Worm (Caenorhabditis elegans): ENCODE data around the gene gcy-11.

gcy-11 gene

DNA sequence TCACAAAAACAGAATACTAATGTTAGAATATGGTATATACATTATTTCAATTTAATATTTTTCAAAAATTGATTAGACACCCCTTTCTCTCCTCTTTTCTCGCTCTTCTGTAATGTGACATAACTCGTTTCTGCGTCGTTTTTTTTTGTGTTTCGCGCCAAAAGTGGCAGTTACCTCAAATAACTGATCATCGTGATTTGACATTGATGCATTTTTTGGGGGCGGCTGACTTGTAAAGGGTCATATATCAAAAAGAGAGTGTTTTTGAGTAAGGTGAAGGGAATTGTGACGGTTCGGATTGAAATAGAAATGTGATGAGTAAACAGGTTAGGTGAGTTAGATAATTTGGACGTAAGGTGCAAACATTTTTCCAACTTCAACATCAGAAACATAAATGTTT lies 57.4 kb downstream of the gcy-11 start (continued):
- TF ChIP-seq isw-1 (GFP tag; IDR thresholded peaks at IDR 0.05) (no peak), swsn-7 (tag; optimal IDR thresholded peaks at IDR 0.05) (no peak), pag-3 (tag; optimal IDR thresholded peaks at IDR 0.05; ENCODE audit: borderline replicate concordance, insufficient read depth) (no peak), lir-3 (tag; optimal IDR thresholded peaks at IDR 0.05; ENCODE audit: poor library complexity) (no peak), mab-9 (GFP tag; IDR thresholded peaks at IDR 0.05) (no peak), hlh-4 (tag; optimal IDR thresholded peaks at IDR 0.05) (no peak), nhr-90 (tag; optimal IDR thresholded peaks at IDR 0.05; ENCODE audit: poor library complexity) (peak; percentile 1), unc-30 (tag; optimal IDR thresholded peaks at IDR 0.05) (no peak), ets-5 (GFP tag; IDR thresholded peaks at IDR 0.05) (no peak), fos-1 (tag; optimal IDR thresholded peaks at IDR 0.05) (no peak), aha-1 (tag; optimal IDR thresholded peaks at IDR 0.05) (no peak), ama-1 (optimal IDR thresholded peaks at IDR 0.05) (no peak), ceh-63 (GFP tag; optimal IDR thresholded peaks at IDR 0.05) (no peak), lsy-2 (tag; optimal IDR thresholded peaks at IDR 0.05) (peak in 1 of 2 experiments; percentile 20), efl-1 (optimal IDR thresholded peaks at IDR 0.05) (peak; percentile 1 to 32), efl-1 (GFP tag; optimal IDR thresholded peaks at IDR 0.05 in 1 of 2) (peak; percentile 16 to 77), nhr-76 (tag; optimal IDR thresholded peaks at IDR 0.05) (no peak), hpl-2 (GFP tag; optimal IDR thresholded peaks at IDR 0.05) (no peak), jun-1 (tag; optimal IDR thresholded peaks at IDR 0.05) (no peak), lin-14 (GFP tag; optimal IDR thresholded peaks at IDR 0.05) (peak; percentile 73), lin-39 (tag; optimal IDR thresholded peaks at IDR 0.05) (no peak), fkh-8 (tag; optimal IDR thresholded peaks at IDR 0.05) (no peak), C34B4.2 (tag; optimal IDR thresholded peaks at IDR 0.05) (no peak), ceh-8 (GFP tag; optimal IDR thresholded peaks at IDR 0.05) (no peak), nhr-71 (tag; optimal IDR thresholded peaks at IDR 0.05) (peak; percentile 55), nhr-19 (GFP tag; conservative IDR thresholded peaks at IDR 0.05) (no peak), alr-1 (tag; optimal IDR thresholded peaks at IDR 0.05; ENCODE audit: borderline replicate concordance) (no peak), nhr-237 (tag; optimal IDR thresholded peaks at IDR 0.05) (no peak), elt-2 (tag; optimal IDR thresholded peaks at IDR 0.05) (no peak), sup-37 (GFP tag; optimal IDR thresholded peaks at IDR 0.05) (no peak), ztf-11 (tag; optimal IDR thresholded peaks at IDR 0.05) (no peak), grh-1 (GFP tag; IDR thresholded peaks at IDR 0.05) (peak; percentile 47; the same call in 1 of the 2 replicates), snpc-4 (tag; optimal IDR thresholded peaks at IDR 0.05) (no peak), nhr-20 (tag; optimal IDR thresholded peaks at IDR 0.05) (peak; percentile 55), aly-2 (tag; optimal IDR thresholded peaks at IDR 0.05) (no peak), fkh-4 (tag; optimal IDR thresholded peaks at IDR 0.05; ENCODE audit: borderline replicate concordance) (no peak), Y116A8C.19 (tag; optimal IDR thresholded peaks at IDR 0.05; ENCODE audit: borderline replicate concordance) (no peak), sptf-1 (tag; optimal IDR thresholded peaks at IDR 0.05) (no peak), lin-35 (GFP tag; optimal IDR thresholded peaks at IDR 0.05) (peak in 1 of 2 experiments; percentile 63)
